Worm (Caenorhabditis elegans): ENCODE data around the gene pezo-1.

DNA sequence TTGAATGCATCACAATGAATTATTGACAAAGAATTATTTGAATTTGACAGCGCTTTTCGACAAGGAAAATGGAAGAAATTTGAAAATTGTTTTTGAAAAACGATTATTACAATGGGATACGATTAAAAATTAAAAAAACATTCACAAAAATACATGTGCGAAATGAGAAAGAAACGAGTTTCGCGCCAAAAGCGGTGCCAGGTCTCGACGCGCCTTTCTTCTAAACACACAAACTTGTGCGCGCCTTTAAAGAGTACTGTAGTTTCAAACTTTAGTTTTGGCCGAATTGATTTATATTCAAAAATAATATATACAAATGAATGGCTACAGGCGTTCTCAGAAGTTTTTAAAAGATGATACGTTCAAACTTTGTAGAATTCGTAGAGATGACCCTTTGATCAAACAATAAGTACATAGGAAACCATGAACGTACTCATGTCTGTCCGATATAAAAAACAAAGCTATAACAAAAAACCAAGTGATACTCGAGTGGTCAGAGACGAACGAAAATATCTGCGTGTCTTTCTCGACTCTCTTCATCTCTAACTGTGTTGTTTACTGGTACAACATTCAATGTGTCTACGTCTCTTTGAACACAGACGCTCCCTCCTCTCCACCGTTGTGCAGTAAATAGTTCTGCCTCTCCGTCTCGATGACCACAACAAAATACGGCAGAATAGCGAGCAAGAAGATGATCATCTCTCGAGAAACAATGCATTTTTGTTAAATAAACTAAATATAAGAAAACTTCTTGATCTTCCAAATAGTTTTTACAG is 1.7 kb upstream of the pezo-1 start:
- TF ChIP-seq ztf-29 (GFP tag; IDR thresholded peaks at IDR 0.05) (no peak), klf-2 (GFP tag; conservative IDR thresholded peaks at IDR 0.05) (no peak), ztf-23 (GFP tag; IDR thresholded peaks at IDR 0.05) (no peak), med-1 (GFP tag; optimal IDR thresholded peaks at IDR 0.05; ENCODE audit: insufficient read depth) (no peak), cog-1 (tag; optimal IDR thresholded peaks at IDR 0.05) (no peak), flt-1 (GFP tag; IDR thresholded peaks at IDR 0.05) (no peak), tab-1 (GFP tag; IDR thresholded peaks at IDR 0.05) (no peak), ref-1 (GFP tag; conservative IDR thresholded peaks at IDR 0.05) (no peak), T22C8.4 (GFP tag; IDR thresholded peaks at IDR 0.05) (no peak)
